Worm (Caenorhabditis elegans): ENCODE results near the gene F26C11.3.

DNA sequence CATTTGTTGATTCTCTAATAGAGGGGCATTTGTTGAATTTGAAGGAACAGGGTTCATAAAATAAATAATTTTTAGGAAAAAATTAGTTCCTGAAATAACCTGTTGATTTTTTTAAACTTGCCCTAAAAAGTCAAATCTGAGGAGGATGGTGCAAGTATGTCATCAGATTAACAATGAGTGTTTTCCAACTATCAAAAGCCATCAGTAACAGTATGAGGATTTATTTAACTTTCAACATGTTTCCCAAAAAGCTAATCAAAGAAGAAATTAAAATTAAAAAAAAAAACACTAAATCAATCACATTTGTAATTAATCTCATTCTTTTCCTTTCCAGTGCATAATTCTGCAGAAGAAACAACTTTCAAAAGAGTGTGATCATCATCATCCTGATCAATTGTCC, 55.3 kb downstream of the F26C11.3 start, which contains the start of gene chil-5:
- TF ChIP-seq ceh-39 (tag; optimal IDR thresholded peaks at IDR 0.05), result no peak
- TF ChIP-seq mep-1 (tag; optimal IDR thresholded peaks at IDR 0.05), result no peak
- no peak for TF ChIP-seq snpc-4 (tag; optimal IDR thresholded peaks at IDR 0.05)
